Fruit fly (Drosophila melanogaster) S2 (cell line): ENCODE data around the gene puf.

Experiments used
- CG8478 ChIP-seq: fragments of >200 bp; optimal IDR thresholded peaks from 2 replicates; lab custom pipeline; 2018
- CTCF ChIP-seq, 2 experiments: fragments of >200 bp; optimal IDR thresholded peaks; 2 replicates each; lab custom pipeline; 2018

The puf gene

dm6 chr3R:24596881-24597280 lies 53.0 kb downstream of the puf start:
- TF ChIP-seq CG8478 (no peak), CTCF (optimal IDR thresholded peaks at IDR 0.05; lab: Kevin White, UChicago) (no peak)

- TF ChIP-seq CTCF (optimal IDR thresholded peaks at IDR 0.05; lab: Kevin White, UChicago) (no peak), CG8478 (no peak)
Measured at dm6 chr3R:24595330-24596114, 54.3 kb downstream of the puf start.

dm6 chr3R:24593733-24594132 lies 56.1 kb downstream of the puf start:
- TF ChIP-seq CTCF (optimal IDR thresholded peaks at IDR 0.05; lab: Kevin White, UChicago) (no peak), CG8478 (no peak)

dm6 chr3R:24590276-24590675 lies 59.6 kb downstream of the puf start:
- no peak for TF ChIP-seq CG8478
- TF ChIP-seq CTCF (optimal IDR thresholded peaks at IDR 0.05; lab: Kevin White, UChicago), result no peak

- TF ChIP-seq CTCF (optimal IDR thresholded peaks at IDR 0.05; lab: Kevin White, UChicago) (no peak), CG8478 (no peak)
Measured at dm6 chr3R:24588829-24589638, 60.8 kb downstream of the puf start.

- TF ChIP-seq CTCF (optimal IDR thresholded peaks at IDR 0.05; lab: Kevin White, UChicago), result peak; percentile 60 to 62
- no peak for TF ChIP-seq CG8478
Measured at dm6 chr3R:24586453-24586886, 63.4 kb downstream of the puf start.
